Worm (Caenorhabditis elegans) whole organism, early embryonic: ENCODE measurements around the gene end-1.

ENCODE experiments used
- B0310.2 ChIP-seq: sonication (generic microtip); optimal IDR thresholded peaks from 2 replicates; lab custom pipeline; 2016; ENCODE audit warnings: mild to moderate bottlenecking, missing genetic modification characterization, missing compliant biosample characterization
- F13C5.2 ChIP-seq: sonication (generic microtip); optimal IDR thresholded peaks from 2 replicates; lab custom pipeline; 2017; ENCODE audit warnings: mild to moderate bottlenecking, missing genetic modification characterization, inconsistent platforms, missing compliant biosample characterization
- aly-1 ChIP-seq: sonication (generic microtip); optimal IDR thresholded peaks from 2 replicates; lab custom pipeline; 2016; ENCODE audit warnings: missing genetic modification characterization, missing compliant biosample characterization
- ama-1 ChIP-seq: fragments of 150-350 bp; optimal IDR thresholded peaks from 2 replicates; lab custom pipeline; 2014
- ceh-13 ChIP-seq: fragments of 200-800 bp; sonication (Bioruptor generic); optimal IDR thresholded peaks from 2 replicates; lab custom pipeline; 2018; ENCODE audit warnings: mild to moderate bottlenecking, missing genetic modification characterization, missing compliant biosample characterization
- ceh-36 ChIP-seq: sonication (generic microtip); optimal IDR thresholded peaks from 2 replicates; lab custom pipeline; 2016; ENCODE audit warnings: missing genetic modification characterization, inconsistent platforms, missing compliant biosample characterization
- ets-7 ChIP-seq: sonication (generic microtip); optimal IDR thresholded peaks from 2 replicates; lab custom pipeline; 2016; ENCODE audit warnings: missing genotype, missing genetic modification characterization, missing compliant biosample characterization
- flt-1 ChIP-seq: fragments of 200-800 bp; sonication (Bioruptor generic); IDR thresholded peaks from 2 replicates; pipeline ENCODE4 v1.3.6; 2022; ENCODE audit warnings: missing genetic modification characterization, missing compliant biosample characterization
- hmbx-1 ChIP-seq: sonication (generic microtip); optimal IDR thresholded peaks from 2 replicates; lab custom pipeline; 2016; ENCODE audit warnings: mild to moderate bottlenecking, missing genetic modification characterization, missing compliant biosample characterization
- hmg-4 ChIP-seq: fragments of 200-800 bp; sonication (Bioruptor generic); optimal IDR thresholded peaks from 2 replicates; lab custom pipeline; 2018; ENCODE audit warnings: mild to moderate bottlenecking, missing genetic modification characterization, missing compliant biosample characterization
- hnd-1 ChIP-seq: sonication (generic microtip); optimal IDR thresholded peaks from 2 replicates; lab custom pipeline; 2016; ENCODE audit warnings: missing genetic modification characterization, missing compliant biosample characterization
- pes-1 ChIP-seq: fragments of 200-800 bp; sonication (Bioruptor generic); IDR thresholded peaks from 2 replicates; pipeline ENCODE4 v1.3.6; 2022; ENCODE audit warnings: missing genetic modification reagents, missing genetic modification characterization, missing compliant biosample characterization
- scrt-1 ChIP-seq: fragments of 200-800 bp; sonication (Bioruptor generic); IDR thresholded peaks from 2 replicates; pipeline ENCODE4 v1.3.6; 2022; ENCODE audit warnings: missing genetic modification characterization, missing compliant biosample characterization
- sea-1 ChIP-seq: fragments of 200-800 bp; sonication (Bioruptor generic); conservative IDR thresholded peaks from 2 replicates; pipeline ENCODE4 v1.3.6; 2022; ENCODE audit warnings: missing genetic modification characterization, missing compliant biosample characterization
- tbx-11 ChIP-seq: fragments of 200-800 bp; sonication (Bioruptor generic); IDR thresholded peaks from 2 replicates; pipeline ENCODE4 v1.3.6; 2022; ENCODE audit warnings: missing genetic modification characterization, missing compliant biosample characterization
- tbx-37 ChIP-seq: fragments of 200-800 bp; sonication (Bioruptor generic); conservative IDR thresholded peaks from 2 replicates; pipeline ENCODE4 v1.3.6; 2022; ENCODE audit warnings: missing genetic modification reagents, missing genetic modification characterization, missing compliant biosample characterization
- tra-4 ChIP-seq: sonication (generic microtip); optimal IDR thresholded peaks from 2 replicates; lab custom pipeline; 2017; ENCODE audit warnings: missing genetic modification characterization, missing compliant biosample characterization

The end-1 gene

DNA sequence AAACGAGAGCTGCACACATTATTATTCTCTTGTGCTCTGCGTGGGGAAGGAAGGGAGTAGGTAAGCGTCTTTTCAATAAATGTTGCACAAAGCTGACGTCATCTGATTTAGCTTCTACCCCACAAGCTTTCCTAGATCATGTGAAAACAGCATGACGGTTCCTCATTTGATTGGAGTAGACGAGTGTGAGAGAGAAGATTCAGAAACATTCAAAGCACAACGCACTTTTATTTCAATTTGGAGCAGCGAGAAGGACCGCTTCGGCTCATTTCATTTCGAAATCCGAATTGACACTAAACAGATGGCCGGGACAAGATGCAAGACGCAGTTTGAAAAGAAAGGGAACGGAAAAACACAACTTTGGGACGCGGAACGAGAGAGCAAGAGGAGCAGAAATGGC is 19.4 kb downstream of the end-1 start:
- TF ChIP-seq hnd-1 (tag; lab: Kevin White, UChicago) (no peak), tbx-37 (GFP tag; lab: Robert Waterston, UW) (no peak), ceh-36 (no peak), hmbx-1 (no peak), tra-4 (tag; lab: Kevin White, UChicago) (no peak), ets-7 (tag; lab: Kevin White, UChicago) (no peak), pes-1 (GFP tag; lab: Robert Waterston, UW) (no peak), scrt-1 (no peak)

DNA sequence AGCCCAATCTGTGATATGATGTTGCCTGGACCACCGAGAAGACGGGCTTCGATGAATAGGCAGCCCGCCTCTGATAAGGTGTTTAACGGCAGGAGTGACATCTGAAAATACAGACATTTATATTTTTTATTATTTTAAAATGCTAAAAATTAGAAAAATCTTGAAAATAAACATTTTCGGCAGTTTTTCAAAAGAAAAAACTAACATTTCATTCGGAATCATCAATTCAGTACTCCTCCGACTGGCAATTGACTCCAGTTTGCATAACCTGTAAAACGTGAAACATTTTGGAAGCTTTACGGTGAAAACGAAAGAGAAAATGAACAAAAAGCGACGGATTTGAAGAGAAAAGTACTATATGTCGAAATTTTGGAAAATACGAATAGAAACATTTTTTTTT is 20.9 kb downstream of the end-1 start, which contains the start of gene ric-7:
TSS of gene ric-7 (minus strand) at position 101 of the 400 bp plus-strand sequence.
- TF ChIP-seq sea-1 (GFP tag; lab: Robert Waterston, UW) (no peak), tbx-11 (GFP tag; lab: Robert Waterston, UW) (peak; percentile 29; the same call in 1 of the 2 replicates)

- TF ChIP-seq B0310.2 (tag; lab: Kevin White, UChicago) (no peak), flt-1 (GFP tag; lab: Robert Waterston, UW) (no peak), sea-1 (GFP tag; lab: Robert Waterston, UW) (no peak), ets-7 (tag; lab: Kevin White, UChicago) (no peak), tbx-37 (GFP tag; lab: Robert Waterston, UW) (no peak), hmg-4 (GFP tag; lab: Kevin White, UChicago) (no peak), ceh-36 (no peak), tra-4 (tag; lab: Kevin White, UChicago) (no peak), hmbx-1 (no peak), F13C5.2 (tag; lab: Kevin White, UChicago) (no peak), hnd-1 (tag; lab: Kevin White, UChicago) (no peak), pes-1 (GFP tag; lab: Robert Waterston, UW) (no peak), tbx-11 (GFP tag; lab: Robert Waterston, UW) (no peak), aly-1 (no peak), ama-1 (no peak), ceh-13 (GFP tag; lab: Kevin White, UChicago) (no peak), scrt-1 (no peak)
These were observed 21.9 kb downstream of the end-1 start for ce11 chrV:14006819-14007218.

ce11 chrV:14008353-14008859 is 23.5 kb downstream of the end-1 start:
- no peak for TF ChIP-seq hmg-4 (GFP tag; lab: Kevin White, UChicago)
- no peak for TF ChIP-seq sea-1 (GFP tag; lab: Robert Waterston, UW)
- TF ChIP-seq ama-1, result peak; percentile 35
- TF ChIP-seq tbx-11 (GFP tag; lab: Robert Waterston, UW), result no peak
- TF ChIP-seq tra-4 (tag; lab: Kevin White, UChicago), result no peak
- no peak for TF ChIP-seq pes-1 (GFP tag; lab: Robert Waterston, UW)
- no peak for TF ChIP-seq B0310.2 (tag; lab: Kevin White, UChicago)

- TF ChIP-seq aly-1, result no peak
- no peak for TF ChIP-seq ama-1
- no peak for TF ChIP-seq hmbx-1
- TF ChIP-seq tbx-37 (GFP tag; lab: Robert Waterston, UW), result no peak
- no peak for TF ChIP-seq hmg-4 (GFP tag; lab: Kevin White, UChicago)
- TF ChIP-seq ets-7 (tag; lab: Kevin White, UChicago), result no peak
- no peak for TF ChIP-seq tra-4 (tag; lab: Kevin White, UChicago)
- TF ChIP-seq B0310.2 (tag; lab: Kevin White, UChicago), result no peak
- TF ChIP-seq ceh-13 (GFP tag; lab: Kevin White, UChicago), result no peak
These were observed 25.1 kb downstream of the end-1 start for ce11 chrV:14010021-14010420.

DNA sequence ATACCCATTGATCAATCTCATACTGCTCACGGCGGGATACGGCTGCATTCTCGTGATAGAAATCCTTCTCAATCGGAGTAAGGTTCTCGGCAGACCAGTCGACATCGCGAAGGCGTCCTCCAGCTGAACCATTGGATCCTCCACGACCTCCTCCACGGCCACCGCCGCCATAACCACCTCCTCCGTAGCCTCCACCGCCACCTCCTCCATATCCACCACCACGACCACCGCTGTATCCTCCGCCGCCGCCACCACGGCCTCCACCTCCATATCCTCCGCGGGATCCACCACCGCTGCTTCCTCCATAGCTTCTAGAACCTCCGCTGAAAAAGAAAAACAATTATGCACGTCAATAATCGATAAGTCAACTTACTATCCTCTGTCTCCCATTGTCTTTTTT is 26.5 kb downstream of the end-1 start:
- peak; percentile 38; the same call in 1 of the 2 replicates for TF ChIP-seq scrt-1
- TF ChIP-seq hmg-4 (GFP tag; lab: Kevin White, UChicago), result no peak

ce11 chrV:14012002-14012554 is 27.1 kb downstream of the end-1 start, which contains the start of the genes ddx-17 and aip-1:
TSS of gene ddx-17 (minus strand) at chrV:14012052.
TSS of gene aip-1 (plus strand) at chrV:14012333.
- no peak for TF ChIP-seq ceh-13 (GFP tag; lab: Kevin White, UChicago)
- no peak for TF ChIP-seq sea-1 (GFP tag; lab: Robert Waterston, UW)
- TF ChIP-seq tbx-37 (GFP tag; lab: Robert Waterston, UW), result no peak
- TF ChIP-seq ama-1, result peak; percentile 18
- no peak for TF ChIP-seq hmbx-1
- TF ChIP-seq ceh-36, result no peak
- TF ChIP-seq F13C5.2 (tag; lab: Kevin White, UChicago), result peak; percentile 42

DNA sequence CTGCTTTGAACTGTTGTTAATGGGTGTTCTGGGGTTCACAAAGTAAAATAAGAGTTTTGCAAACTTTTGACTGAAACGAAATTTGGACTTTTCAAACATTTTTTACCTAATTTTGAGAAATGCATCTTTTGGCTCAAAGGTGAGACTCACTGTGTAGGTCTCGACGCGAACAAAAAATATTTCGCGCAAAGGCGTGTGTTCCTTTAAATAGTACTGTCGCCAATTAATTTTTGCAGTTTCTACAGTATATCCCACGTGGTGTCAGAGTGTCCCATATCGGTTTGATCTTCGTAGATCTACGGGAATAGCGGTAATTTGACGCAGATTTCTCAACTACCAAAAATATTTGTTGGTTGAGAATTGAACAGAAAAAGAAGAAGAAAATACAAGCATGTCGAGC is 28.7 kb downstream of the end-1 start:
- TF ChIP-seq hmg-4 (GFP tag; lab: Kevin White, UChicago) (no peak), sea-1 (GFP tag; lab: Robert Waterston, UW) (no peak), tra-4 (tag; lab: Kevin White, UChicago) (no peak), ama-1 (no peak), tbx-37 (GFP tag; lab: Robert Waterston, UW) (no peak), tbx-11 (GFP tag; lab: Robert Waterston, UW) (no peak), hnd-1 (tag; lab: Kevin White, UChicago) (no peak), ceh-36 (no peak), ets-7 (tag; lab: Kevin White, UChicago) (no peak), hmbx-1 (no peak), pes-1 (GFP tag; lab: Robert Waterston, UW) (no peak), ceh-13 (GFP tag; lab: Kevin White, UChicago) (no peak), B0310.2 (tag; lab: Kevin White, UChicago) (no peak), scrt-1 (no peak), aly-1 (no peak), F13C5.2 (tag; lab: Kevin White, UChicago) (no peak), flt-1 (GFP tag; lab: Robert Waterston, UW) (no peak)
